Worm (Caenorhabditis elegans): ENCODE results near the gene ergi-3.

DNA sequence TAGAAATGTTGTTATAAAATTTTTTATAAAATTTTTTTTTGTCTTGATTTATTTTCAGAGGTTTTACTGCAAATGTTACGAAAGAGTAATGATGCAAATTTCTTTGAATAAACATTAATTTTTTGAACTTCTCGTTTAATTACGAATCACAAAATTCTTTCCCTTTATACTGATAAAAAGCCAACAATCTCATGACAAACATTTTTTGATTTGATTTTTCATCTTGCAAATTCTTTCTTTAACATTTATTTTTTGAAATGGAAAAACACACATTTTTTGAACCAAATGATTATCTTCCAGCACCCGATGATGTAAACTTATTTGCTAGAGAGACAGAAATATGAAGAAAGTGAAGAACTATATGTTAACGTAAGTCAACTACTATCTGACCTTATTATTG is 3.6 kb upstream of the ergi-3 start, which contains the start of gene K09E9.1:
- no peak for TF ChIP-seq jun-1 (tag; optimal IDR thresholded peaks at IDR 0.05)
- no peak for TF ChIP-seq fkh-4 (tag; optimal IDR thresholded peaks at IDR 0.05; ENCODE audit: borderline replicate concordance)
- no peak for TF ChIP-seq fkh-10 (GFP tag; optimal IDR thresholded peaks at IDR 0.05)
- TF ChIP-seq ceh-88 (GFP tag; IDR thresholded peaks at IDR 0.05) = no peak
- TF ChIP-seq snpc-4 (tag; optimal IDR thresholded peaks at IDR 0.05) = no peak
- no peak for TF ChIP-seq pqm-1 (tag; optimal IDR thresholded peaks at IDR 0.05)
- no peak for TF ChIP-seq hpl-2 (GFP tag; optimal IDR thresholded peaks at IDR 0.05)
- no peak for TF ChIP-seq lin-15B (tag; optimal IDR thresholded peaks at IDR 0.05)
- no peak for TF ChIP-seq ets-5 (GFP tag; IDR thresholded peaks at IDR 0.05)
- TF ChIP-seq elt-3 (tag; optimal IDR thresholded peaks at IDR 0.05) = no peak
